Fruit fly (Drosophila melanogaster) Kc167 (cell line): ENCODE data around the gene smo.

ENCODE experiments used
- Myc ChIP-seq: fragments of >200 bp; optimal IDR thresholded peaks from 2 replicates; lab custom pipeline; 2017; ENCODE audit warnings: missing external identifiers
- Sin3A ChIP-seq: fragments of >200 bp; optimal IDR thresholded peaks from 2 replicates; lab custom pipeline; 2018; ENCODE audit warnings: missing external identifiers
- h ChIP-seq: fragments of >200 bp; optimal IDR thresholded peaks from 3 replicates; lab custom pipeline; 2018; ENCODE audit warnings: missing external identifiers
- insv ChIP-seq: fragments of >200 bp; optimal IDR thresholded peaks from 3 replicates; lab custom pipeline; 2018; ENCODE audit warnings: missing external identifiers
- psq ChIP-seq: fragments of >200 bp; optimal IDR thresholded peaks from 2 replicates; lab custom pipeline; 2017; ENCODE audit warnings: missing external identifiers
- ttk ChIP-seq: sonication (Bioruptor generic); optimal IDR thresholded peaks from 2 replicates; lab custom pipeline; 2017; ENCODE audit warnings: missing external identifiers

The smo gene

DNA sequence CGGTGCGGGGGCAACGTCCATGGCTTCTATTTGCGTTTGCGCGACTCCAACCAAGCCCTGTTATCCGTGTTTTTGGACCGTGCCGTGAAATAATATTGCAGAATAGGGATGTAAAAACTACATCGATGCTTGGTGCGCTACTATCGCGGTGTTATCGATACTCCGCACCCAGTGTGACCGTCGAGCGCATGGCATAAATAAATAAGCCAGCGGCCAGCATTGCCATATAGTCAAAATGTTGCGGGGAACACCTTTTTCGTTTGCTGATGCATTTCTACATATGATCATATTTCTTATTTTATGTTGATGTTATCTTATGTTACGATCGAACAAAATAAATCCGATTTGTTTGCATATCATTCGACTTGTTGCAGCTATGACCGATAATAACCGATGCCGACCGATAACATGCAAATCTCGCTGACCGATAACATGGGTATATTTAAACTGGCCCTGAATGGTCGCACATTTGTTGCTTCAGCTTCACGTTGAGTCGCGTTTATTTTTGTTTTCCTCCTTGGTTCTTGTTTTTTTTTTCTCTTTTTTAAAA lies at the start of gene smo:
smo (plus strand) TSS at position 461 of the 550 bp plus-strand sequence.
- TF ChIP-seq Myc (lab: Kevin White, UChicago) (no peak), psq (lab: Kevin White, UChicago) (no peak), ttk (lab: Kevin White, UChicago) (no peak), h (lab: Kevin White, UChicago) (no peak), Sin3A (lab: Kevin White, UChicago) (no peak), insv (lab: Kevin White, UChicago) (no peak)

DNA sequence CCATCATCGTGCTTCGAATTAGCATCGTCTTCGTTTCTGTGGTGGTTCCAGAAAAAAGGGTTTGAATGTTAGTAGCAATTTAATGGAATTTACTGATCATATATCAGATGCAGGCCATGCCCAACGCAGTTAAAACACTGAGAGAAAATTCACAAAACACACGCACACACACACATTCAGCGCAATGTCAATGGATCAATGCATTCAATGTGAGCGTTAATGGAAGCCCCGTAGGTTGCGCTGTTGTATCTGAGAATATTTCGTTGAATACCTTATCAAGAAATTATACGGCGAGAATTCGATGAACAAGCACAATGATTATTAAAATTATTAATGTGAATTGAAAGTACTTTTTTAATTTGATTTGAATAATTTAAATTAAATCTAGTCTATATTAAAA lies 49.1 kb upstream of the smo start:
- TF ChIP-seq Sin3A (lab: Kevin White, UChicago) (no peak), psq (lab: Kevin White, UChicago) (no peak), insv (lab: Kevin White, UChicago) (no peak), ttk (lab: Kevin White, UChicago) (no peak), h (lab: Kevin White, UChicago) (no peak), Myc (lab: Kevin White, UChicago) (no peak)

DNA sequence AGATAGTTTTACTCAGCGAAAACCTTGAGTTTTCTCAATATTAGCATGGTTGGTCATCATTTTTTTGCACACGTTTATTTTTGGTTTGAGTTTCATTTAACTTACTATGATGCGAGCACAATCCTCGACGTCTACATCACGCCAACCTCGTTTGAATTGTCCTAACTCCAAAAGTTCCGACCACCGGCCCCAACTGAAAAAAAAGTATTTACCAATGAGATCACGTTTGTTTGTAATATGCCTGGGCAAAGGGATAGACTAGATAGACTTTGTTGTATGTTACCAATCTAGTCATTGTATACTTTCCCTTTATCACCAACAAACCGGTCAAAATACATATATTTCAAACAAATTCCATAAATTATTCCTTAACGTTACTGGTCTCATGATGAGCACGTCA lies 45.2 kb upstream of the smo start, which contains the start of gene CG13693:
CG13693 (plus strand) TSS at position 301 of the 400 bp plus-strand sequence.
- no peak for TF ChIP-seq insv (lab: Kevin White, UChicago)
- TF ChIP-seq h (lab: Kevin White, UChicago) = no peak
- no peak for TF ChIP-seq Myc (lab: Kevin White, UChicago)
- TF ChIP-seq psq (lab: Kevin White, UChicago) = no peak
- TF ChIP-seq Sin3A (lab: Kevin White, UChicago) = no peak
- no peak for TF ChIP-seq ttk (lab: Kevin White, UChicago)

DNA sequence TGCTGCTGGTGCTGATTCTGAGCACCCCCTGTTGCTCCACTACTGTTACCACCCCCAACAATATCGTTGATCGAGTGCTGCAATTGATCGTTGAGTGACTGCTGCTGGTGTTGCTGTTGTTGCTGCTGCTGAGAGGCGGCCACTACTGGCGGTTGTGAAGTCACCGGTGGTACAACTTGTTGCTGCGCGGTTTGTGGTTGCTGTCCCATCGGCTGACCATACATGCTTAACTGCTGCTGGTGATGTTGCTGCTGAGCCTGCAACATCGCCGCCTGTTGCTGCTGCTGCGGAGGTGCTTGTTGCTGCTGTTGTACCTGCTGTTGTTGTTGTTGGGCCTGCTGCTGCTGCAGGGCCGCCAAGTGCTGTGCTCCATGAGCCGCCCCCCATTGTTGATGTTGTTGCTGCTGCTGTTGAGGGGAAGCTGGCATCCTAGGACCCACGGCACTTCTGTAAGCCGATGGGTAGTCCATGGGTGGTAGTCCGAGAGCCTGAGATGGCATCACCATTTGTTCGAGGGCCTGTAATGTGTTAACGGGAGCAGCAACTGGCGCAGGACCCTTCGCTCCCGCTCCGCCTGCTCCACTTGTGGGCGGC lies 37.1 kb upstream of the smo start:
- no peak for TF ChIP-seq Sin3A (lab: Kevin White, UChicago)
- no peak for TF ChIP-seq psq (lab: Kevin White, UChicago)
- no peak for TF ChIP-seq h (lab: Kevin White, UChicago)
- TF ChIP-seq Myc (lab: Kevin White, UChicago) = no peak
- TF ChIP-seq ttk (lab: Kevin White, UChicago) = no peak
- TF ChIP-seq insv (lab: Kevin White, UChicago) = no peak

DNA sequence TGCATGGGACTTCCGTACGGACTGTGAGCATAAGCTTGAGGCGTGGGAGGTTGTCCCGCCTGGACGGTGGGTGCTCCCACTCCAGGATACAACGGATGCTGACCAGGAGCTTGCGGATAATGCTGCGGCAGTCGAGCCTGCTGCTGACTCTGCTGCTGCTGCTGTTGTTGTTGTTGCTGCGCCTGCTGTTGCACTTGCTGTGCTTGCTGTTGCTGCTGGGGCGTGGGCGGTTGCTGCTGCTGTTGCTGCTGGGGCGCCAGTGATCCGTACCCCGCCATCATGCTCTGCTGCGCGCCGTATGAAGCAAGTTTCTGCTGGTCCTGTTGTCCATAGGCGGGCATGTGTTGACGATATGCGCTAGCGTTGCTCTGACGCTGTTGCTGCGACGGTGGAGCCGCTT lies 36.0 kb upstream of the smo start:
- no peak for TF ChIP-seq ttk (lab: Kevin White, UChicago)
- TF ChIP-seq insv (lab: Kevin White, UChicago) = no peak
- no peak for TF ChIP-seq Myc (lab: Kevin White, UChicago)
- TF ChIP-seq psq (lab: Kevin White, UChicago) = no peak
- no peak for TF ChIP-seq Sin3A (lab: Kevin White, UChicago)
- TF ChIP-seq h (lab: Kevin White, UChicago) = no peak

DNA sequence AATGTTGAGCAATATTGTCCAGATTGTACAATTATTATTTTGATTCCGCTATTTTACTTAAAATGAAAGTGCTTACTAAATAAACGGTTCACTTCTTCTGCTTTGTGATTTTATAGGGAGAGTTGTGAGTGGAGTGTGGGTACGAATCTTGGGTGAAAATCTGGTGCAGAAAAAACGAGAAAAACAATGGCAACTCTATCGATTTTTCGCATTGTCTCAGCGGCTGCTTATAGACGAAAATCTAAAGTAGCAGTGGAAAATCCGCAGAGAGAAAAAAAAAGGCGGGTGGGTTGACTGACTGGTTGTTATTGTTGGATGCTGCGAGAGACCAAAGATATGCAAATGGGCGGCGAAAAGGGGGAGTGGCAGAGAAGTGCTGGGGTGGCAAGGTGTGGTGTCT lies 34.3 kb upstream of the smo start:
- TF ChIP-seq insv (lab: Kevin White, UChicago) = no peak
- no peak for TF ChIP-seq ttk (lab: Kevin White, UChicago)
- TF ChIP-seq psq (lab: Kevin White, UChicago) = no peak
- TF ChIP-seq Sin3A (lab: Kevin White, UChicago) = no peak
- TF ChIP-seq h (lab: Kevin White, UChicago) = no peak
- TF ChIP-seq Myc (lab: Kevin White, UChicago) = no peak

DNA sequence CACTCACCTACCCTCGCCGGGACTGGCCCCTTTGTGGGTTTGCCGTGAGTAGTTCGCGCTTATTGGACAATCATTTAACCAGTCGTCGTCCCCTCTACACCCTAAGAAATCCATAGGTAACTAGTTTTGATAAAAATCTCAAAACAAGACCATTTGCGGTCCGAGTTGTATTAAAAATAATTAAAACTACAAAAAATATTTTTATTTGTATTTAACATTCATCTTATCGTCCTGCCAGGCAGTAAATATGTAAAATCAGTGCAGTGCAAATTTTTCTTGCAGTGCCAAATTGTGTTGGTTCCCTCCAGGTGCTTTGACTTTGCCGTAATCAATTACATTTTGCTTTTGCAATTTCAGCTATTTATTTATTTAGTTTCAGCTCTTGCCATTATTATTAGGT lies 33.6 kb upstream of the smo start:
- no peak for TF ChIP-seq ttk (lab: Kevin White, UChicago)
- no peak for TF ChIP-seq psq (lab: Kevin White, UChicago)
- TF ChIP-seq insv (lab: Kevin White, UChicago) = no peak
- no peak for TF ChIP-seq Sin3A (lab: Kevin White, UChicago)
- TF ChIP-seq h (lab: Kevin White, UChicago) = no peak
- no peak for TF ChIP-seq Myc (lab: Kevin White, UChicago)

DNA sequence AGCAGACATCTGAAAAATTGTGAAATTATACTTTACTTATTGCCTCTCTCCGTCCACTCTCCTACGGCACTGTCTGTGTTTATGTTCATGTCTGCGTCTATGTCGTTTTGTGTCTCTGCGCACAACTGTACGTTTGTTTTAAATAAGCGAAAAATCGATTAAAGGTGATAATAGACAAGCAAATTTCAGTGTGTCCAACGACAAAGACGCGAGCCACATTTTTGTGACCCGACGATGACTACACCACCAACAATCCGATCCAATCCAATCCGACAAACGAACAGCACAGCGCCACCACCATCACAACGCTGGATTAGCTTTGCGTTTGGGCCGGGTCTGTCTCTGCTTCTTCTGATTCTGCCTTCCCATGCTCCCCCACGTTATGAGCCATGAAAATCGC lies 32.8 kb upstream of the smo start:
- TF ChIP-seq h (lab: Kevin White, UChicago) (no peak), insv (lab: Kevin White, UChicago) (no peak), Sin3A (lab: Kevin White, UChicago) (no peak), Myc (lab: Kevin White, UChicago) (no peak), ttk (lab: Kevin White, UChicago) (no peak), psq (lab: Kevin White, UChicago) (no peak)

DNA sequence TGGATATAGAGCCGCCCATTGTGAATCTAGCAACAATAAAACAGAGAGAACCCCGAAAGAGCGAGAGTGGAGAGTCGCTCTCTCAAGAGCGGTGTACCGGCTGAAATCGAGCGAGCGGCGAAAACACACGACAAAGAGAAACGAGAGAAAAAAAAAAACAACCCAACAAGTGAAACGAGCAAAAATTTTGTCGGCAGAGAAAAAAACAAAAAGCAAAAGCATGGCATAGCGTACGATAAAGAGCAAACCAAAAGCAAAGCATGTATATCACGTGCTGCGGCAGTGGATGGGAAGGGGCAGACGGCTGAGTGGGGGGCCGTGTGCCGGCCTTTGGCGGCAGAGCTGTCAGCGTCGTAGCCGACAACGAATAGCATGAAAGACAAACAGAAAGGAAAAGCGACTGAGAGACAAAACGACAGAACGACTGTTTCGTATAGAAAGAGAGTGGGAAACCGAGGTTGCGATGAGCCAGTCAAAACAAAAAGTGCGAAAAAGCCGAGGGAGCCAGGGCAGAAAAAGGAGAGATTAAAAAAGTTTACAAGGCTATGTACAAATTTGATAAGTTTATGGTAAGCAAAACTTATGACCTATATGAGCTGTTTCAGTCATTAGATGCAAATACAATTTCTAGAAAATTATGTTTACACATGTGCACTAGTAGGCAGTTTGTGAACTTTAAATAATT lies 30.6 kb upstream of the smo start:
- TF ChIP-seq psq (lab: Kevin White, UChicago) (peak; percentile 80), insv (lab: Kevin White, UChicago) (no peak), Myc (lab: Kevin White, UChicago) (no peak), ttk (lab: Kevin White, UChicago) (no peak), h (lab: Kevin White, UChicago) (no peak), Sin3A (lab: Kevin White, UChicago) (no peak)

DNA sequence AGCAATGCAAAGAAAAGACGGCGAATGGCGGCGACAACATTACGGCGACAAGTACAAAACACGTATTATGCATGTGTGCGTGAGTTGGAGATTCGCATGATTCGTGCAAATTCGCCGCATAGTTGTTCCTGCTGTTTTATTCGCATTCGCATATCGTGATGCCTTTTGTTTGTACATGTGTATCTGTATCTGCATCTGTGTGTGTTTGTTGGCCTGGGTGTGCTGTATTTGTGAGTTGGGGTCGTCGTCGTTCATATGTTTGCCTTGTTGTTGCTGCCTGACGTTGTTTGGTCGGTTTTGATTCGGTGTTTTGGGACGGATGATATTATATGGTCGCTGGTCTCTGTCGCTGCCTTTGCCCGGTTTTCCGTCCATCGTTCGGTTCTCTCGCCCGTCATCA lies 29.9 kb upstream of the smo start:
- TF ChIP-seq insv (lab: Kevin White, UChicago) = no peak
- no peak for TF ChIP-seq ttk (lab: Kevin White, UChicago)

DNA sequence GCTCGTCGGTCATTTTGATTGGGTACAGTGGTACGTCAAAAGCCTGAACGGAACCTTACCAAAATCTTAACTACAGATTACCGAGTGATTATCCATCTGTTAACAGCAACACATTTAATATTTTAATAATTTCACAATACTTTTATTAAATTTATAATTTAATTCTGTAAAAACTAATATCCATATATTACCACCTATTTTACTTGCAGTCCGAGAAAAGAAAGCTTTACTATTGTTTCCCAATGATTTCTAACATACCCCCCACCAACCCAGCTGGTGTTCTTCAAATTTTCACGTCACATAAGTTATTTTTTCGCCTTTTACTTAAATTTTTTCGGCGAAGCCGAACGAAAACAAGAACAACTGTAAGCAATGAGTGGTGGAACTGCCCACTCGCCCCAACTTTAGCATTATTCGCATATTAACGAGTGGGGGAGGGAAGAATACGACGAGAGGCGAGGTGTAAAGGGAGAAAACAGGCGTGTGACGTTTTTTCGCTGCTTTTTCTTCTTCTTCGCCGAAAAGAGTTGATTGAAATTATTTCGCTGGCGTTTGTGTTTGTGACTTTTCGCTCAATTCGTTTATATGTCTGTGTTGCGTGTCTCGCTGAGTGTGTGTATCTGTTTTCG lies 29.4 kb upstream of the smo start:
- no peak for TF ChIP-seq Myc (lab: Kevin White, UChicago)
- no peak for TF ChIP-seq Sin3A (lab: Kevin White, UChicago)
- TF ChIP-seq insv (lab: Kevin White, UChicago) = no peak
- TF ChIP-seq psq (lab: Kevin White, UChicago) = no peak
- TF ChIP-seq h (lab: Kevin White, UChicago) = no peak
- TF ChIP-seq ttk (lab: Kevin White, UChicago) = no peak
